Fruit fly (Drosophila melanogaster) whole organism, wandering third instar larva: ENCODE measurements around the gene Ppt1.

Source experiments
- Abd-B ChIP-seq: fragments of >200 bp; optimal IDR thresholded peaks from 2 replicates; lab custom pipeline; 2017; ENCODE audit warnings: missing biosample characterization, missing genetic modification characterization
- CG32264 ChIP-seq: fragments of 200-800 bp; sonication (Bioruptor generic); optimal IDR thresholded peaks from 2 replicates; lab custom pipeline; 2016; ENCODE audit warnings: missing biosample characterization, missing genetic modification characterization
- CG9705 ChIP-seq: fragments of 200-800 bp; sonication (Bioruptor generic); optimal IDR thresholded peaks from 2 replicates; lab custom pipeline; 2018; ENCODE audit warnings: missing biosample characterization, mild to moderate bottlenecking, missing genetic modification characterization
- CrebA ChIP-seq: fragments of 200-800 bp; sonication (Bioruptor generic); optimal IDR thresholded peaks from 2 replicates; lab custom pipeline; 2016; ENCODE audit warnings: missing biosample characterization, mild to moderate bottlenecking, missing genetic modification characterization, borderline replicate concordance
- Dfd ChIP-seq: fragments of >200 bp; optimal IDR thresholded peaks from 2 replicates; lab custom pipeline; 2017; ENCODE audit warnings: missing biosample characterization, missing genetic modification characterization
- Dif ChIP-seq: fragments of 200-275, 200-300 bp; sonication (Bioruptor generic); optimal IDR thresholded peaks from 2 replicates; lab custom pipeline; 2018; ENCODE audit warnings: missing biosample characterization, missing genetic modification characterization; ENCODE audit not compliant: partially characterized antibody
- GATAd ChIP-seq: sonication (Bioruptor generic); optimal IDR thresholded peaks from 2 replicates; lab custom pipeline; 2016; ENCODE audit warnings: missing biosample characterization, missing genetic modification characterization
- HLH106 ChIP-seq: fragments of 200-800 bp; optimal IDR thresholded peaks from 3 replicates; lab custom pipeline; 2019; ENCODE audit warnings: missing biosample characterization, mild to moderate bottlenecking, missing genetic modification characterization, moderate library complexity
- Hnf4 ChIP-seq: fragments of 200-800 bp; sonication (Bioruptor generic); optimal IDR thresholded peaks from 2 replicates; lab custom pipeline; 2016; ENCODE audit warnings: missing biosample characterization, mild to moderate bottlenecking, missing genetic modification characterization
- Hr78 ChIP-seq: fragments of >200 bp; optimal IDR thresholded peaks from 2 replicates; lab custom pipeline; 2017; ENCODE audit warnings: missing biosample characterization, missing genetic modification characterization
- Hr83 ChIP-seq: fragments of 200-300 bp; sonication (Bioruptor generic); optimal IDR thresholded peaks from 2 replicates; lab custom pipeline; 2016; ENCODE audit warnings: missing biosample characterization, mild to moderate bottlenecking, missing genetic modification characterization, moderate library complexity; ENCODE audit not compliant: poor library complexity, severe bottlenecking
- Jra ChIP-seq: sonication (Bioruptor generic); optimal IDR thresholded peaks from 2 replicates; lab custom pipeline; 2016; ENCODE audit warnings: missing biosample characterization, missing genetic modification characterization
- Mio ChIP-seq: sonication (Bioruptor generic); optimal IDR thresholded peaks from 2 replicates; lab custom pipeline; 2016; ENCODE audit warnings: missing biosample characterization, missing genetic modification characterization
- Myc ChIP-seq: fragments of >200 bp; optimal IDR thresholded peaks from 2 replicates; lab custom pipeline; 2017
- N ChIP-seq: fragments of >200 bp; optimal IDR thresholded peaks from 2 replicates; lab custom pipeline; 2018; ENCODE audit warnings: missing biosample characterization, missing external identifiers, missing genetic modification characterization
- OdsH ChIP-seq: fragments of 200-800 bp; sonication (Bioruptor generic); optimal IDR thresholded peaks from 2 replicates; lab custom pipeline; 2016; ENCODE audit warnings: missing biosample characterization, mild to moderate bottlenecking, missing genetic modification characterization
- Rel ChIP-seq, 2 experiments: fragments of 200-800 bp; sonication (Bioruptor generic) in 1 of 2; optimal IDR thresholded peaks; 2 replicates in 1 of 2; 3 replicates in 1 of 2; lab custom pipeline; 2016 to 2019; ENCODE audit warnings: mild to moderate bottlenecking in 2 of 2, missing biosample characterization in 2 of 2, missing genetic modification characterization in 2 of 2, moderate library complexity in 1 of 2
- Sp1 ChIP-seq: fragments of 200-800 bp; sonication (Bioruptor generic); optimal IDR thresholded peaks from 3 replicates; lab custom pipeline; 2019; ENCODE audit warnings: missing biosample characterization, mild to moderate bottlenecking, missing genetic modification characterization, moderate library complexity
- Vsx2 ChIP-seq: fragments of 200-300, 225-300 bp; sonication (Bioruptor generic); optimal IDR thresholded peaks from 2 replicates; lab custom pipeline; 2018; ENCODE audit warnings: missing biosample characterization, missing genetic modification characterization; ENCODE audit not compliant: partially characterized antibody
- br ChIP-seq: fragments of 200-800 bp; sonication (Bioruptor generic); optimal IDR thresholded peaks from 2 replicates; lab custom pipeline; 2016; ENCODE audit warnings: missing biosample characterization, missing genetic modification characterization
- brk ChIP-seq: fragments of 200-800 bp; sonication (Bioruptor generic); optimal IDR thresholded peaks from 2 replicates; lab custom pipeline; 2016; ENCODE audit warnings: missing biosample characterization, mild to moderate bottlenecking, missing genetic modification characterization
- dl ChIP-seq, 2 experiments: fragments of 175-275, 200-275 bp in 1 of 2; fragments of 200-275 bp in 1 of 2; sonication (Bioruptor generic); optimal IDR thresholded peaks; lab custom pipeline; 2018; ENCODE audit warnings: mild to moderate bottlenecking in 2 of 2, missing biosample characterization in 2 of 2, missing genetic modification characterization in 2 of 2, moderate library complexity in 2 of 2; ENCODE audit not compliant: partially characterized antibody in 2 of 2, insufficient read depth in 1 of 2
- dmrt93B ChIP-seq: fragments of 200-800 bp; sonication (Bioruptor generic); optimal IDR thresholded peaks from 2 replicates; lab custom pipeline; 2018; ENCODE audit warnings: missing biosample characterization, mild to moderate bottlenecking, missing genetic modification characterization
- dsf ChIP-seq: sonication (Bioruptor generic); optimal IDR thresholded peaks from 2 replicates; lab custom pipeline; 2016; ENCODE audit warnings: missing biosample characterization, missing genetic modification characterization, borderline replicate concordance
- ey ChIP-seq: fragments of 200-800 bp; sonication (Bioruptor generic); optimal IDR thresholded peaks from 2 replicates; lab custom pipeline; 2016; ENCODE audit warnings: missing biosample characterization, missing genetic modification characterization
- foxo ChIP-seq, 2 experiments: fragments of 200-800 bp; sonication (Bioruptor generic); optimal IDR thresholded peaks; 2 replicates in 1 of 2; 3 replicates in 1 of 2; lab custom pipeline; 2016 to 2017; ENCODE audit warnings: missing biosample characterization in 2 of 2, missing genetic modification characterization in 2 of 2
- fru ChIP-seq: fragments of 200-800 bp; sonication (Bioruptor generic); optimal IDR thresholded peaks from 3 replicates; lab custom pipeline; 2016; ENCODE audit warnings: missing biosample characterization, mild to moderate bottlenecking, missing genetic modification characterization
- h ChIP-seq: fragments of 200-800 bp; sonication (Bioruptor generic); optimal IDR thresholded peaks from 3 replicates; lab custom pipeline; 2016; ENCODE audit warnings: missing biosample characterization, mild to moderate bottlenecking, missing genetic modification characterization
- jim ChIP-seq: fragments of 175-275, 200-325 bp; sonication (Bioruptor generic); optimal IDR thresholded peaks from 2 replicates; lab custom pipeline; 2016; ENCODE audit warnings: missing biosample characterization, mild to moderate bottlenecking, missing genetic modification characterization
- lola ChIP-seq: fragments of >200 bp; optimal IDR thresholded peaks from 2 replicates; lab custom pipeline; 2017; ENCODE audit warnings: missing biosample characterization, missing genetic modification characterization
- pan ChIP-seq: fragments of >200 bp; optimal IDR thresholded peaks from 2 replicates; lab custom pipeline; 2017
- psq ChIP-seq: fragments of 200-800 bp; sonication (Bioruptor generic); optimal IDR thresholded peaks from 3 replicates; lab custom pipeline; 2017; ENCODE audit warnings: missing biosample characterization, mild to moderate bottlenecking, missing genetic modification characterization, moderate library complexity
- rgr ChIP-seq: fragments of 200-800 bp; sonication (Bioruptor generic); optimal IDR thresholded peaks from 3 replicates; lab custom pipeline; 2016; ENCODE audit warnings: missing biosample characterization, mild to moderate bottlenecking, missing genetic modification characterization
- sage ChIP-seq: fragments of 200-800 bp; sonication (Bioruptor generic); optimal IDR thresholded peaks from 2 replicates; lab custom pipeline; 2016; ENCODE audit warnings: missing biosample characterization, mild to moderate bottlenecking, missing genetic modification characterization
- sv ChIP-seq: fragments of 200-800 bp; sonication (Bioruptor generic); optimal IDR thresholded peaks from 3 replicates; lab custom pipeline; 2016; ENCODE audit warnings: missing biosample characterization, missing genetic modification characterization
- tai ChIP-seq: sonication (Bioruptor generic); optimal IDR thresholded peaks from 2 replicates; lab custom pipeline; 2016; ENCODE audit warnings: missing biosample characterization, missing genetic modification characterization
- usp ChIP-seq: fragments of >200 bp; optimal IDR thresholded peaks from 2 replicates; lab custom pipeline; 2017; ENCODE audit warnings: missing biosample characterization, missing genetic modification characterization
- woc ChIP-seq: sonication (Bioruptor generic); optimal IDR thresholded peaks from 2 replicates; lab custom pipeline; 2016; ENCODE audit warnings: missing biosample characterization, mild to moderate bottlenecking, missing genetic modification characterization

The Ppt1 gene

DNA sequence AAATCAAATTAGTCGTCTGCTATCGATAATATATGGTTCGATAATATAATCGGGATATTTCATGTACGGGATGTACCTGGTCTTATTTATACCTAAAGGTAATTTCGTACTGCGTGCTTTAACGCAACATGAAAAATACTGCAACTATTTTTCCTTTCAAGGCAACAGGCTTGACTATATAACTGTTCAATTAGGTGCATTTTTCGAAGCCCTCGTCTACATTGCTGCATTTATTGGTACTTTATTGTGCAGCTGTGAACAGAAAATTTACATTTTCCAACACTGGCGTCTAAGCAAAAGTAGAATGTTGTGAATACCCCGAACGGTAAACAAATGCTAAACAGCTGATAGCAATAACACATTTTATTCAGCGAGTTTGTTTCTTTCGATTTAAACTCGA lies at the start of gene Ppt1, which contains the start of gene Ogg1:
TSS of gene Ppt1 (minus strand) at position 225 of the 400 bp plus-strand sequence.
TSS of gene Ogg1 (plus strand) at position 325 of the 400 bp plus-strand sequence.
- TF ChIP-seq dl (GFP tag; optimal IDR thresholded peaks at IDR 0.05; lab: Kevin White, UChicago; ENCODE audit: insufficient read depth in 1 of 2, partially characterized antibody in 2 of 2) (no peak), sv (GFP tag; lab: Kevin White, UChicago) (peak; percentile 58), Mio (GFP tag; lab: Kevin White, UChicago) (no peak), fru (peak; percentile 53), Sp1 (GFP tag; lab: Kevin White, UChicago) (peak; percentile 59), br (GFP tag; lab: Kevin White, UChicago) (peak; percentile 63), CrebA (no peak), h (GFP tag; lab: Kevin White, UChicago) (peak; percentile 76), brk (GFP tag; lab: Kevin White, UChicago) (peak; percentile 29), Rel (GFP tag; optimal IDR thresholded peaks at IDR 0.05; lab: Kevin White, UChicago) (no peak), Rel (tag; optimal IDR thresholded peaks at IDR 0.05; lab: Kevin White, UChicago) (peak; percentile 98), Abd-B (GFP tag; lab: Kevin White, UChicago) (no peak), N (GFP tag; lab: Kevin White, UChicago) (no peak), CG32264 (GFP tag; lab: Kevin White, UChicago) (no peak), Dif (GFP tag; lab: Kevin White, UChicago) (no peak), Hr83 (peak; percentile 82), Hr78 (GFP tag; lab: Kevin White, UChicago) (no peak), Dfd (GFP tag; lab: Kevin White, UChicago) (no peak), rgr (peak; percentile 75), tai (GFP tag; lab: Kevin White, UChicago) (peak; percentile 86), ey (GFP tag; lab: Kevin White, UChicago) (peak; percentile 70), dsf (GFP tag; lab: Kevin White, UChicago) (peak; percentile 28), dmrt93B (GFP tag; lab: Kevin White, UChicago) (no peak), Vsx2 (no peak), Hnf4 (GFP tag; lab: Kevin White, UChicago) (peak; percentile 84), OdsH (GFP tag; lab: Kevin White, UChicago) (peak; percentile 41), GATAd (GFP tag; lab: Kevin White, UChicago) (peak; percentile 19), pan (lab: Kevin White, UChicago) (no peak), jim (no peak), woc (GFP tag; lab: Kevin White, UChicago) (peak; percentile 86), sage (GFP tag; lab: Kevin White, UChicago) (peak; percentile 36), psq (GFP tag; lab: Kevin White, UChicago) (peak; percentile 50), Jra (GFP tag; lab: Kevin White, UChicago) (peak; percentile 77), usp (GFP tag; lab: Kevin White, UChicago) (no peak), CG9705 (GFP tag; lab: Kevin White, UChicago) (peak; percentile 41), Myc (lab: Kevin White, UChicago) (peak; percentile 66), foxo (GFP tag; optimal IDR thresholded peaks at IDR 0.05; lab: Kevin White, UChicago) (peak in 1 of 2 experiments; percentile 80), lola (GFP tag; lab: Kevin White, UChicago) (no peak), HLH106 (peak; percentile 63)

DNA sequence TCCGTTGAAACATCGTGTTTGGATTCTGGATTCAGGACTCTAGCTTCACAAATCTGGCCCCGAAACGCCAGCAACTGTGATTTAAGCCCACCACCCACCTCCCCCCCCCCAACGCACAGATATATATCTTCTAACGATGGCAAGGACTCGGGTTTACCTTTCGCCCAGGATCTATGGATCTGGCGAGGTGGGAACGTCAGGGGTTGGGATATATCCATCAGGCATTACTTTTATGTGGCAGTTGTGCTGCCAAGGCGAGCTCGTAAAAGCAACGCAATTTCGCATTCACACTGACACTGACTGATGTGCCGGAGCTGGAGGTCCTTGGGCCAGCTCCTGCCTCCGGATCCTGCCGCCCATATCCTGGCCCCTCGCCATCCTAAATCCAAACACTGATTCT lies 42.4 kb upstream of the Ppt1 start:
- no peak for TF ChIP-seq Sp1 (GFP tag; lab: Kevin White, UChicago)
- no peak for TF ChIP-seq HLH106
- TF ChIP-seq Myc (lab: Kevin White, UChicago): no peak
- TF ChIP-seq Hr83: no peak
- TF ChIP-seq br (GFP tag; lab: Kevin White, UChicago): no peak
- TF ChIP-seq jim: no peak
- no peak for TF ChIP-seq Dif (GFP tag; lab: Kevin White, UChicago)
- TF ChIP-seq Jra (GFP tag; lab: Kevin White, UChicago): no peak
- TF ChIP-seq rgr: no peak
- TF ChIP-seq GATAd (GFP tag; lab: Kevin White, UChicago): no peak
- TF ChIP-seq foxo (GFP tag; optimal IDR thresholded peaks at IDR 0.05; lab: Kevin White, UChicago): no peak
- TF ChIP-seq Vsx2: no peak
- TF ChIP-seq Hnf4 (GFP tag; lab: Kevin White, UChicago): no peak
- no peak for TF ChIP-seq usp (GFP tag; lab: Kevin White, UChicago)
- TF ChIP-seq N (GFP tag; lab: Kevin White, UChicago): no peak
- no peak for TF ChIP-seq h (GFP tag; lab: Kevin White, UChicago)
